Comparison of ENCODE assay signal across 1 fruit fly cellular context in genomic region chr3L:6188995-6189927, dm6.
A peak's percentile ranks its signal among the peaks of the same experiment; 100 is the strongest.
TF ChIP-seq lines count a peak whose summit lies in the region.

Gene D19A, minus strand, starts transcription at chr3L:6189123.
Gene CG7386, plus strand, starts transcription at chr3L:6189745.

TF ChIP-seq in whole organism, embryonic, 481 proteins besides CTCF, POLR2A, EP300 and RAD21 (continued from another document and continues in another):
- TF ChIP-seq yki (optimal IDR thresholded peaks at IDR 0.05; lab: Kevin White, UChicago): no peak
- TF ChIP-seq Bdp1 (GFP tag; optimal IDR thresholded peaks at IDR 0.05; lab: Kevin White, UChicago): no peak
- TF ChIP-seq Dbx (GFP tag; IDR thresholded peaks at IDR 0.05; lab: Robert Waterston, UW): peak; percentile 79
- peak; percentile 4 for TF ChIP-seq CG18764 (GFP tag; optimal IDR thresholded peaks at IDR 0.05; lab: Kevin White, UChicago)
- peak; percentile 53; the same call in 2 of the 3 replicates for TF ChIP-seq CG11093 (GFP tag; IDR thresholded peaks at IDR 0.05; lab: Robert Waterston, UW)
- TF ChIP-seq B-H1 (GFP tag; IDR thresholded peaks at IDR 0.05; lab: Robert Waterston, UW): peak; percentile 16; the same call in 2 of the 3 replicates
- peak; percentile 30 for TF ChIP-seq CG8388 (GFP tag; optimal IDR thresholded peaks at IDR 0.05; lab: Kevin White, UChicago)
- no peak for TF ChIP-seq tio (GFP tag; optimal IDR thresholded peaks at IDR 0.05; lab: Kevin White, UChicago)
- TF ChIP-seq CG10274 (GFP tag; optimal IDR thresholded peaks at IDR 0.05; lab: Kevin White, UChicago): peak; percentile 41
- TF ChIP-seq Sry-β (GFP tag; optimal IDR thresholded peaks at IDR 0.05; lab: Kevin White, UChicago): no peak
- TF ChIP-seq CG6254 (GFP tag; optimal IDR thresholded peaks at IDR 0.05; lab: Kevin White, UChicago): no peak
- TF ChIP-seq ranshi (GFP tag; IDR thresholded peaks at IDR 0.05; lab: Robert Waterston, UW): peak; percentile 53
- TF ChIP-seq odd (GFP tag; optimal IDR thresholded peaks at IDR 0.05; lab: Kevin White, UChicago): no peak
- no peak for TF ChIP-seq Dip2 (GFP tag; IDR thresholded peaks at IDR 0.05; lab: Robert Waterston, UW)
- peak; percentile 38 for TF ChIP-seq CG3281 (GFP tag; optimal IDR thresholded peaks at IDR 0.05; lab: Kevin White, UChicago)
- TF ChIP-seq rib (GFP tag; IDR thresholded peaks at IDR 0.05; lab: Robert Waterston, UW): no peak
- peak; percentile 37 for TF ChIP-seq mirr (GFP tag; optimal IDR thresholded peaks at IDR 0.05; lab: Kevin White, UChicago)
- peak; percentile 59 for TF ChIP-seq E2f1 (GFP tag; IDR thresholded peaks at IDR 0.05; lab: Robert Waterston, UW)
- no peak for TF ChIP-seq Doc2 (GFP tag; IDR thresholded peaks at IDR 0.05; lab: Robert Waterston, UW)
- TF ChIP-seq schlank (tag; optimal IDR thresholded peaks at IDR 0.05; lab: Kevin White, UChicago): no peak
- TF ChIP-seq sqz (GFP tag; optimal IDR thresholded peaks at IDR 0.05; lab: Kevin White, UChicago): peak; percentile 88
- TF ChIP-seq so (GFP tag; IDR thresholded peaks at IDR 0.05; lab: Robert Waterston, UW): 0 out of 3 replicates have a peak, but pooled peaks have one; percentile 7
- TF ChIP-seq gsb-n (tag; optimal IDR thresholded peaks at IDR 0.05; lab: Kevin White, UChicago): peak; percentile 51
- no peak for TF ChIP-seq br (optimal IDR thresholded peaks at IDR 0.05; lab: Kevin White, UChicago)
- no peak for TF ChIP-seq CG4360 (GFP tag; IDR thresholded peaks at IDR 0.05; lab: Robert Waterston, UW)
- no peak for TF ChIP-seq exex (tag; optimal IDR thresholded peaks at IDR 0.05; lab: Kevin White, UChicago)
- no peak for TF ChIP-seq CG14860 (GFP tag; IDR thresholded peaks at IDR 0.05; lab: Robert Waterston, UW; ENCODE audit: partially characterized antibody)
- peak; percentile 11 for TF ChIP-seq Fer2 (tag; optimal IDR thresholded peaks at IDR 0.05; lab: Kevin White, UChicago)
- TF ChIP-seq Nf-YB (GFP tag; optimal IDR thresholded peaks at IDR 0.05; lab: Kevin White, UChicago): peak; percentile 29
- peak; percentile 15; the same call in 1 of the 2 replicates for TF ChIP-seq chm (GFP tag; IDR thresholded peaks at IDR 0.05; lab: Robert Waterston, UW)
- peak; percentile 45 for TF ChIP-seq tgo (GFP tag; IDR thresholded peaks at IDR 0.05; lab: Robert Waterston, UW)
- TF ChIP-seq CG6272 (GFP tag; IDR thresholded peaks at IDR 0.05; lab: Robert Waterston, UW): peak; percentile 57; the same call in 1 of the 2 replicates
- TF ChIP-seq CG7928 (GFP tag; optimal IDR thresholded peaks at IDR 0.05; lab: Kevin White, UChicago): peak; percentile 89
- TF ChIP-seq lilli (GFP tag; optimal IDR thresholded peaks at IDR 0.05; lab: Kevin White, UChicago): peak; percentile 70
- TF ChIP-seq run (tag; optimal IDR thresholded peaks at IDR 0.05; lab: Kevin White, UChicago): no peak
- TF ChIP-seq ato (GFP tag; IDR thresholded peaks at IDR 0.05; lab: Robert Waterston, UW; ENCODE audit: partially characterized antibody): no peak
- TF ChIP-seq gcm2 (GFP tag; optimal IDR thresholded peaks at IDR 0.05; lab: Kevin White, UChicago): peak; percentile 49
- peak; percentile 77 for TF ChIP-seq H15 (GFP tag; IDR thresholded peaks at IDR 0.05; lab: Robert Waterston, UW)
- peak; percentile 40 for TF ChIP-seq az2 (GFP tag; optimal IDR thresholded peaks at IDR 0.05; lab: Kevin White, UChicago)
- TF ChIP-seq Pdp1 (GFP tag; optimal IDR thresholded peaks at IDR 0.05; lab: Kevin White, UChicago): peak; percentile 30 to 41
- no peak for TF ChIP-seq unc-4 (GFP tag; IDR thresholded peaks at IDR 0.05; lab: Robert Waterston, UW; ENCODE audit: partially characterized antibody)
- TF ChIP-seq GATAe (GFP tag; conservative IDR thresholded peaks at IDR 0.05; lab: Robert Waterston, UW): no peak
- TF ChIP-seq kni (GFP tag; optimal IDR thresholded peaks at IDR 0.05; lab: Kevin White, UChicago): no peak
- TF ChIP-seq CG2116 (GFP tag; optimal IDR thresholded peaks at IDR 0.05; lab: Kevin White, UChicago): peak; percentile 11
- TF ChIP-seq tap (tag; optimal IDR thresholded peaks at IDR 0.05; lab: Kevin White, UChicago): peak; percentile 46
- TF ChIP-seq Ets65A (GFP tag; lab: Kevin White, UChicago): peak; percentile 89
- TF ChIP-seq Kr (GFP tag; optimal IDR thresholded peaks at IDR 0.05; lab: Kevin White, UChicago): no peak
- peak; percentile 86 for TF ChIP-seq slbo (GFP tag; IDR thresholded peaks at IDR 0.05; lab: Robert Waterston, UW)
- TF ChIP-seq bcd (GFP tag; optimal IDR thresholded peaks at IDR 0.05; lab: Kevin White, UChicago): peak; percentile 34
- peak in 1 of 2 experiments; percentile 55 for TF ChIP-seq bsh (GFP tag; optimal IDR thresholded peaks at IDR 0.05; lab: Kevin White, UChicago)
- TF ChIP-seq Sox102F (GFP tag; optimal IDR thresholded peaks at IDR 0.05; lab: Kevin White, UChicago): peak; percentile 58
- no peak for TF ChIP-seq cato (GFP tag; optimal IDR thresholded peaks at IDR 0.05; lab: Kevin White, UChicago; ENCODE audit: borderline replicate concordance)
- TF ChIP-seq chif (GFP tag; optimal IDR thresholded peaks at IDR 0.05; lab: Kevin White, UChicago): peak in 1 of 2 experiments; percentile 40
- TF ChIP-seq knrl (GFP tag; IDR thresholded peaks at IDR 0.05; lab: Robert Waterston, UW; ENCODE audit: partially characterized antibody): peak; percentile 39; the same call in 2 of the 3 replicates
- no peak; the same call in 1 of the 2 replicates for TF ChIP-seq hbn (GFP tag; IDR thresholded peaks at IDR 0.05; lab: Robert Waterston, UW; ENCODE audit: partially characterized antibody)
- TF ChIP-seq CG12219 (GFP tag; optimal IDR thresholded peaks at IDR 0.05; lab: Kevin White, UChicago): peak; percentile 42
- TF ChIP-seq ewg (GFP tag; optimal IDR thresholded peaks at IDR 0.05; lab: Kevin White, UChicago): peak; percentile 23
- TF ChIP-seq ci (GFP tag; IDR thresholded peaks at IDR 0.05; lab: Robert Waterston, UW): peak; percentile 75
- TF ChIP-seq kay (GFP tag; optimal IDR thresholded peaks at IDR 0.05; lab: Kevin White, UChicago): peak; percentile 5
- TF ChIP-seq CG17802 (tag; optimal IDR thresholded peaks at IDR 0.05; lab: Kevin White, UChicago): no peak
- peak; percentile 31 for TF ChIP-seq Max (GFP tag; optimal IDR thresholded peaks at IDR 0.05; lab: Kevin White, UChicago)
- TF ChIP-seq HLH3B (GFP tag; IDR thresholded peaks at IDR 0.05; lab: Robert Waterston, UW): peak; percentile 60
- TF ChIP-seq ac (GFP tag; optimal IDR thresholded peaks at IDR 0.05; lab: Kevin White, UChicago): no peak
- TF ChIP-seq CG30431 (GFP tag; optimal IDR thresholded peaks at IDR 0.05; lab: Kevin White, UChicago): no peak
- no peak for TF ChIP-seq ftz-f1 (GFP tag; optimal IDR thresholded peaks at IDR 0.05; lab: Kevin White, UChicago)
- TF ChIP-seq YL-1 (GFP tag; optimal IDR thresholded peaks at IDR 0.05; lab: Kevin White, UChicago): peak; percentile 52
- TF ChIP-seq mam (GFP tag; optimal IDR thresholded peaks at IDR 0.05; lab: Kevin White, UChicago): peak; percentile 74
- TF ChIP-seq Six4 (GFP tag; optimal IDR thresholded peaks at IDR 0.05; lab: Kevin White, UChicago): no peak
- peak; percentile 85 for TF ChIP-seq Rfx (GFP tag; IDR thresholded peaks at IDR 0.05; lab: Robert Waterston, UW)
- TF ChIP-seq CG9932 (GFP tag; IDR thresholded peaks at IDR 0.05; lab: Robert Waterston, UW): peak; percentile 74
- peak; percentile 57 for TF ChIP-seq CG1024 (GFP tag; IDR thresholded peaks at IDR 0.05; lab: Robert Waterston, UW)
- TF ChIP-seq CG7786 (GFP tag; optimal IDR thresholded peaks at IDR 0.05; lab: Kevin White, UChicago): peak; percentile 56
- TF ChIP-seq org-1 (GFP tag; optimal IDR thresholded peaks at IDR 0.05; lab: Kevin White, UChicago): no peak
- TF ChIP-seq chn (GFP tag; optimal IDR thresholded peaks at IDR 0.05; lab: Kevin White, UChicago): peak; percentile 64
- TF ChIP-seq crc (GFP tag; optimal IDR thresholded peaks at IDR 0.05; lab: Kevin White, UChicago): no peak
- TF ChIP-seq Gsc (GFP tag; IDR thresholded peaks at IDR 0.05; lab: Robert Waterston, UW): no peak
- TF ChIP-seq stc (GFP tag; IDR thresholded peaks at IDR 0.05; lab: Robert Waterston, UW): peak; percentile 54; the same call in 1 of the 2 replicates
- peak; percentile 57 for TF ChIP-seq Taf1 (GFP tag; IDR thresholded peaks at IDR 0.05; lab: Robert Waterston, UW)
- TF ChIP-seq CG13296 (GFP tag; optimal IDR thresholded peaks at IDR 0.05; lab: Kevin White, UChicago): peak; percentile 57
- no peak for TF ChIP-seq C15 (GFP tag; IDR thresholded peaks at IDR 0.05; lab: Robert Waterston, UW)
- TF ChIP-seq HHEX (GFP tag; optimal IDR thresholded peaks at IDR 0.05; lab: Kevin White, UChicago): peak; percentile 4
- TF ChIP-seq lmd (GFP tag; IDR thresholded peaks at IDR 0.05; lab: Robert Waterston, UW): peak; percentile 65
- TF ChIP-seq Hr51 (GFP tag; optimal IDR thresholded peaks at IDR 0.05; lab: Kevin White, UChicago): peak; percentile 17 to 49
- no peak for TF ChIP-seq CG17912 (GFP tag; optimal IDR thresholded peaks at IDR 0.05; lab: Kevin White, UChicago)
- TF ChIP-seq CG31224 (GFP tag; IDR thresholded peaks at IDR 0.05; lab: Robert Waterston, UW): 0 out of 2 replicates have a peak, but pooled peaks have one; percentile 29
- peak; percentile 52 for TF ChIP-seq CG8944 (GFP tag; optimal IDR thresholded peaks at IDR 0.05; lab: Kevin White, UChicago)
- TF ChIP-seq jumu (GFP tag; optimal IDR thresholded peaks at IDR 0.05; lab: Kevin White, UChicago): peak; percentile 37
- no peak for TF ChIP-seq Tbp (GFP tag; optimal IDR thresholded peaks at IDR 0.05; lab: Kevin White, UChicago)
- 0 out of 2 replicates have a peak, but pooled peaks have one; percentile 25 for TF ChIP-seq CG5953 (GFP tag; IDR thresholded peaks at IDR 0.05; lab: Robert Waterston, UW)
- no peak for TF ChIP-seq pan (optimal IDR thresholded peaks at IDR 0.05; lab: Kevin White, UChicago)
- TF ChIP-seq pan (GFP tag; optimal IDR thresholded peaks at IDR 0.05 in 1 of 2, IDR thresholded peaks at IDR 0.05 in 1 of 2): peak in 1 of 2 experiments; percentile 78
- peak; percentile 18; the same call in 1 of the 2 replicates for TF ChIP-seq ssp (GFP tag; IDR thresholded peaks at IDR 0.05; lab: Robert Waterston, UW)
- peak; percentile 73 for TF ChIP-seq CG12391 (tag; optimal IDR thresholded peaks at IDR 0.05; lab: Kevin White, UChicago)
- peak; percentile 8 for TF ChIP-seq scrt (GFP tag; optimal IDR thresholded peaks at IDR 0.05; lab: Kevin White, UChicago)
- TF ChIP-seq ATbp (GFP tag; optimal IDR thresholded peaks at IDR 0.05; lab: Kevin White, UChicago): no peak
- peak; percentile 46 for TF ChIP-seq cwo (GFP tag; optimal IDR thresholded peaks at IDR 0.05; lab: Kevin White, UChicago)
- TF ChIP-seq CG4730 (GFP tag; IDR thresholded peaks at IDR 0.05; lab: Robert Waterston, UW): peak; percentile 63
- TF ChIP-seq twi (tag; optimal IDR thresholded peaks at IDR 0.05; lab: Kevin White, UChicago): no peak
- no peak for TF ChIP-seq da (GFP tag; optimal IDR thresholded peaks at IDR 0.05; lab: Kevin White, UChicago)
- peak; percentile 75; the same call in 3 of the 4 replicates for TF ChIP-seq Gug (GFP tag; IDR thresholded peaks at IDR 0.05; lab: Robert Waterston, UW)
- peak; percentile 63 for TF ChIP-seq D19B (GFP tag; optimal IDR thresholded peaks at IDR 0.05; lab: Kevin White, UChicago)
- no peak for TF ChIP-seq CG2129 (GFP tag; IDR thresholded peaks at IDR 0.05; lab: Robert Waterston, UW; ENCODE audit: partially characterized antibody)
- TF ChIP-seq lbe (GFP tag; optimal IDR thresholded peaks at IDR 0.05; lab: Kevin White, UChicago): peak; percentile 2
- TF ChIP-seq Stat92E (GFP tag; optimal IDR thresholded peaks at IDR 0.05; lab: Kevin White, UChicago): no peak
- TF ChIP-seq disco-r (GFP tag; optimal IDR thresholded peaks at IDR 0.05; lab: Kevin White, UChicago): no peak
- TF ChIP-seq vvl (GFP tag; IDR thresholded peaks at IDR 0.05; lab: Robert Waterston, UW): peak; percentile 97
- no peak for TF ChIP-seq CG17568 (GFP tag; optimal IDR thresholded peaks at IDR 0.05; lab: Kevin White, UChicago)
- no peak for TF ChIP-seq bigmax (GFP tag; optimal IDR thresholded peaks at IDR 0.05; lab: Kevin White, UChicago)
- peak; percentile 51 for TF ChIP-seq CG3847 (GFP tag; IDR thresholded peaks at IDR 0.05; lab: Robert Waterston, UW)
- peak; percentile 63 for TF ChIP-seq Nf-YC (tag; optimal IDR thresholded peaks at IDR 0.05; lab: Kevin White, UChicago)
- no peak for TF ChIP-seq Usf (GFP tag; optimal IDR thresholded peaks at IDR 0.05; lab: Kevin White, UChicago)
- TF ChIP-seq CG10267 (tag; optimal IDR thresholded peaks at IDR 0.05; lab: Kevin White, UChicago): peak; percentile 47
- TF ChIP-seq Ada2b (GFP tag; IDR thresholded peaks at IDR 0.05; lab: Robert Waterston, UW): peak; percentile 59
- no peak for TF ChIP-seq hkb (optimal IDR thresholded peaks at IDR 0.05; lab: Kevin White, UChicago)
- TF ChIP-seq hkb (GFP tag; IDR thresholded peaks at IDR 0.05; lab: Robert Waterston, UW): peak; percentile 37; the same call in 1 of the 2 replicates
- TF ChIP-seq ind (GFP tag; optimal IDR thresholded peaks at IDR 0.05; lab: Kevin White, UChicago): peak; percentile 57
- TF ChIP-seq CG14710 (tag; optimal IDR thresholded peaks at IDR 0.05; lab: Kevin White, UChicago): peak; percentile 47
- TF ChIP-seq Lpt (GFP tag; optimal IDR thresholded peaks at IDR 0.05; lab: Kevin White, UChicago): no peak
- no peak for TF ChIP-seq nau (GFP tag; optimal IDR thresholded peaks at IDR 0.05; lab: Kevin White, UChicago)
- no peak for TF ChIP-seq Dll (GFP tag; IDR thresholded peaks at IDR 0.05; lab: Robert Waterston, UW; ENCODE audit: partially characterized antibody)
- TF ChIP-seq Ravus (GFP tag; IDR thresholded peaks at IDR 0.05; lab: Robert Waterston, UW): no peak
- TF ChIP-seq CG30020 (tag; optimal IDR thresholded peaks at IDR 0.05; lab: Kevin White, UChicago): peak; percentile 29
- no peak for TF ChIP-seq NK7.1 (GFP tag; optimal IDR thresholded peaks at IDR 0.05; lab: Kevin White, UChicago)
- TF ChIP-seq CG18476 (GFP tag; optimal IDR thresholded peaks at IDR 0.05; lab: Kevin White, UChicago): no peak
- TF ChIP-seq dmrt99B (tag; optimal IDR thresholded peaks at IDR 0.05; lab: Kevin White, UChicago): peak; percentile 45
- peak; percentile 14; the same call in 1 of the 3 replicates for TF ChIP-seq croc (GFP tag; conservative IDR thresholded peaks at IDR 0.05; lab: Robert Waterston, UW)
- TF ChIP-seq CG8924 (tag; optimal IDR thresholded peaks at IDR 0.05; lab: Kevin White, UChicago): peak; percentile 69
- TF ChIP-seq CG16779 (GFP tag; IDR thresholded peaks at IDR 0.05; lab: Robert Waterston, UW): 0 out of 2 replicates have a peak, but pooled peaks have one; percentile 20
- peak; percentile 44; the same call in 1 of the 2 replicates for TF ChIP-seq Rx (GFP tag; IDR thresholded peaks at IDR 0.05; lab: Robert Waterston, UW)
- 0 out of 3 replicates have a peak, but pooled peaks have one; percentile 17 for TF ChIP-seq CG2199 (GFP tag; IDR thresholded peaks at IDR 0.05; lab: Robert Waterston, UW)
